Fruit fly (Drosophila melanogaster): ENCODE measurements around the gene CG14423.

- TF ChIP-seq CG14711 (tag; optimal IDR thresholded peaks at IDR 0.05) (no peak), CG1620 (GFP tag; optimal IDR thresholded peaks at IDR 0.05) (no peak), tj (GFP tag; optimal IDR thresholded peaks at IDR 0.05) (no peak), cic (GFP tag; optimal IDR thresholded peaks at IDR 0.05) (no peak), CG11617 (GFP tag; optimal IDR thresholded peaks at IDR 0.05) (no peak), toe (GFP tag; optimal IDR thresholded peaks at IDR 0.05) (no peak), CG7045 (GFP tag; optimal IDR thresholded peaks at IDR 0.05) (no peak), CG5204 (GFP tag; optimal IDR thresholded peaks at IDR 0.05) (no peak), cnc (optimal IDR thresholded peaks at IDR 0.05) (no peak), CG12768 (GFP tag; optimal IDR thresholded peaks at IDR 0.05) (no peak), kay (GFP tag; ENCODE audit: borderline replicate concordance) (no peak), CG33017 (tag; optimal IDR thresholded peaks at IDR 0.05) (no peak), CG7101 (tag; optimal IDR thresholded peaks at IDR 0.05) (no peak)
These were observed 32.8 kb downstream of the CG14423 start for dm6 chrX:2977857-2978473.
